Worm (Caenorhabditis elegans): ENCODE measurements around the gene top-3.
"Not testable (repeated sequence)": the region's sequence is repeated elsewhere in the genome, so short reads cannot be mapped to it uniquely, and the experiment has no call there.

Gene top-3

ce11 chrIII:11981539-11981938 is 21.6 kb upstream of the top-3 start (continued):
- peak in 1 of 3 experiments; percentile 26 for TF ChIP-seq lin-35 (GFP tag; optimal IDR thresholded peaks at IDR 0.05)

ce11 chrIII:11980743-11981142 is 20.8 kb upstream of the top-3 start:
- TF ChIP-seq T26A5.8 (tag; optimal IDR thresholded peaks at IDR 0.05) (no peak), ztf-28 (GFP tag; IDR thresholded peaks at IDR 0.05) (no peak), ztf-26 (tag; optimal IDR thresholded peaks at IDR 0.05) (no peak), nfyb-1 (GFP tag; IDR thresholded peaks at IDR 0.05) (peak; percentile 85), ztf-3 (GFP tag; optimal IDR thresholded peaks at IDR 0.05) (no peak), dpl-1 (GFP tag; optimal IDR thresholded peaks at IDR 0.05) (no peak), nhr-80 (tag; optimal IDR thresholded peaks at IDR 0.05) (no peak), nhr-179 (tag; optimal IDR thresholded peaks at IDR 0.05) (no peak), tbx-9 (tag; optimal IDR thresholded peaks at IDR 0.05; ENCODE audit: borderline replicate concordance) (no peak), lsl-1 (GFP tag; optimal IDR thresholded peaks at IDR 0.05) (no peak), hmg-1.2 (GFP tag; IDR thresholded peaks at IDR 0.05) (no peak), zfh-2 (GFP tag; conservative IDR thresholded peaks at IDR 0.05) (0 out of 2 replicates have a peak, but pooled peaks have one; percentile 9)

ce11 chrIII:11978742-11979141 is 18.8 kb upstream of the top-3 start, which contains the start of gene Y56A3A.30:
TSS of gene Y56A3A.30 (minus strand) at chrIII:11979065.
- TF ChIP-seq lin-26 (GFP tag; IDR thresholded peaks at IDR 0.05) (no peak), nfyb-1 (GFP tag; IDR thresholded peaks at IDR 0.05) (0 out of 2 replicates have a peak, but pooled peaks have one; percentile 18)

- TF ChIP-seq sptf-2 (GFP tag; optimal IDR thresholded peaks at IDR 0.05): no peak
- TF ChIP-seq lin-54 (GFP tag; optimal IDR thresholded peaks at IDR 0.05): peak; percentile 22
- no peak for TF ChIP-seq aptf-2 (GFP tag; conservative IDR thresholded peaks at IDR 0.05)
- no peak for TF ChIP-seq K11D2.4 (GFP tag; IDR thresholded peaks at IDR 0.05)
- TF ChIP-seq madf-6 (GFP tag; IDR thresholded peaks at IDR 0.05): no peak
- TF ChIP-seq madf-8 (GFP tag; conservative IDR thresholded peaks at IDR 0.05): no peak
- no peak for TF ChIP-seq hlh-26 (GFP tag; conservative IDR thresholded peaks at IDR 0.05)
These were observed 14.4 kb upstream of the top-3 start, which contains the start of gene Y56A3A.31 for ce11 chrIII:11974414-11974813. TSS of gene Y56A3A.31 (plus strand) at chrIII:11974477.

- TF ChIP-seq lin-40 (tag; optimal IDR thresholded peaks at IDR 0.05): no peak
- no peak for TF ChIP-seq snpc-1.3 (tag; optimal IDR thresholded peaks at IDR 0.05; ENCODE audit: insufficient read depth)
- TF ChIP-seq lsl-1 (GFP tag; optimal IDR thresholded peaks at IDR 0.05): peak; percentile 76
These were observed 14.0 kb upstream of the top-3 start, which contains the start of gene ung-1 for ce11 chrIII:11973996-11974395. TSS of gene ung-1 (minus strand) at chrIII:11974096.

ce11 chrIII:11971342-11971741 is 11.4 kb upstream of the top-3 start, which contains the start of gene Y56A3A.28:
TSS of gene Y56A3A.28 (minus strand) at chrIII:11971374.
- TF ChIP-seq madf-3 (GFP tag; IDR thresholded peaks at IDR 0.05) (no peak), nhr-120 (GFP tag; IDR thresholded peaks at IDR 0.05) (no peak), lsy-27 (tag; optimal IDR thresholded peaks at IDR 0.05; ENCODE audit: borderline replicate concordance, insufficient read depth) (no peak), hmg-1.2 (GFP tag; IDR thresholded peaks at IDR 0.05) (peak; percentile 97)

- TF ChIP-seq F39B2.1 (GFP tag; IDR thresholded peaks at IDR 0.05) (peak; percentile 5; the same call in 1 of the 2 replicates), pbrm-1 (GFP tag; IDR thresholded peaks at IDR 0.05) (peak; percentile 91), rcor-1 (GFP tag; IDR thresholded peaks at IDR 0.05) (peak; percentile 68), dox-1 (GFP tag; IDR thresholded peaks at IDR 0.05) (peak; percentile 75), egrh-3 (GFP tag; IDR thresholded peaks at IDR 0.05) (peak; percentile 99), Y95B8A.8 (GFP tag; IDR thresholded peaks at IDR 0.05) (peak; percentile 54; the same call in 1 of the 2 replicates), tbp1 (GFP tag; optimal IDR thresholded peaks at IDR 0.05) (peak; percentile 37), cebp-1 (GFP tag; IDR thresholded peaks at IDR 0.05) (0 out of 2 replicates have a peak, but pooled peaks have one; percentile 23), lin-26 (GFP tag; IDR thresholded peaks at IDR 0.05) (peak; percentile 100), Y53G8AR.9 (GFP tag; conservative IDR thresholded peaks at IDR 0.05) (0 out of 2 replicates have a peak, but pooled peaks have one; percentile 37), B0019.2 (GFP tag; conservative IDR thresholded peaks at IDR 0.05) (peak; percentile 75), mcd-1 (GFP tag; IDR thresholded peaks at IDR 0.05) (peak; percentile 79)
- not testable (repeated sequence) for TF ChIP-seq cebp-1 (tag; optimal IDR thresholded peaks at IDR 0.05)
These were observed 7.1 kb upstream of the top-3 start for ce11 chrIII:11967049-11967448.

Data from whole organism, young adult.